Worm (Caenorhabditis elegans): ENCODE results near the gene grwd-1.

- TF ChIP-seq hmg-11 (tag; optimal IDR thresholded peaks at IDR 0.05) (no peak), nhr-43 (tag; optimal IDR thresholded peaks at IDR 0.05; ENCODE audit: poor library complexity, severe bottlenecking) (no peak), pha-4 (tag; optimal IDR thresholded peaks at IDR 0.05) (no peak), lin-15B (tag; optimal IDR thresholded peaks at IDR 0.05) (no peak), nhr-28 (tag; optimal IDR thresholded peaks at IDR 0.05) (no peak), ceh-16 (tag; optimal IDR thresholded peaks at IDR 0.05) (no peak)
Observed at ce11 chrIII:5130654-5131053, 22.6 kb upstream of the grwd-1 start.
